Worm (Caenorhabditis elegans) whole organism, young adult: ENCODE results near the gene F01G12.18.
A peak's percentile ranks its signal among the peaks of the same experiment; 100 is the strongest.

ENCODE experiments used
- B0261.1 ChIP-seq: sonication (generic microtip); optimal IDR thresholded peaks from 2 replicates; lab custom pipeline; 2016; ENCODE audit warnings: mild to moderate bottlenecking, missing genetic modification characterization, moderate library complexity, missing compliant biosample characterization
- D2030.7 ChIP-seq: fragments of 200-800 bp; sonication (Bioruptor generic); IDR thresholded peaks from 2 replicates; pipeline ENCODE4 v1.3.6; 2022; ENCODE audit warnings: missing genetic modification reagents, missing genetic modification characterization, missing compliant biosample characterization
- F22D6.2 ChIP-seq: sonication (generic microtip); optimal IDR thresholded peaks from 2 replicates; lab custom pipeline; 2016; ENCODE audit warnings: mild to moderate bottlenecking, missing genetic modification characterization, missing compliant biosample characterization
- F23B12.7 ChIP-seq: sonication (generic microtip); optimal IDR thresholded peaks from 2 replicates; lab custom pipeline; 2017; ENCODE audit warnings: missing genetic modification characterization, mild to moderate bottlenecking, missing compliant biosample characterization, antibody characterized with exemption, moderate library complexity; ENCODE audit not compliant: insufficient read depth
- K11D2.4 ChIP-seq: fragments of 200-800 bp; sonication (Bioruptor generic); IDR thresholded peaks from 2 replicates; pipeline ENCODE4 v1.3.6; 2022; ENCODE audit warnings: missing genetic modification reagents, missing genetic modification characterization, missing compliant biosample characterization
- Y53F4B.3 ChIP-seq: fragments of 200-800 bp; sonication (Bioruptor generic); IDR thresholded peaks from 2 replicates; pipeline ENCODE4 v1.3.6; 2022; ENCODE audit warnings: missing genetic modification reagents, missing genetic modification characterization, missing compliant biosample characterization
- Y53G8AR.9 ChIP-seq: fragments of 200-800 bp; sonication (Bioruptor generic); conservative IDR thresholded peaks from 2 replicates; pipeline ENCODE4 v1.3.6; 2022; ENCODE audit warnings: missing genetic modification reagents, missing genetic modification characterization, missing compliant biosample characterization
- Y67H2A.10 ChIP-seq: fragments of 200-800 bp; sonication (Bioruptor generic); conservative IDR thresholded peaks from 2 replicates; pipeline ENCODE4 v1.3.6; 2022; ENCODE audit warnings: missing genetic modification reagents, missing genetic modification characterization, missing compliant biosample characterization
- Y95B8A.8 ChIP-seq: fragments of 200-800 bp; sonication (Bioruptor generic); IDR thresholded peaks from 2 replicates; pipeline ENCODE4 v1.3.6; 2022; ENCODE audit warnings: missing genetic modification reagents, missing genetic modification characterization, missing compliant biosample characterization
- ZK185.1 ChIP-seq: sonication (generic microtip); optimal IDR thresholded peaks from 2 replicates; lab custom pipeline; 2016; ENCODE audit warnings: mild to moderate bottlenecking, missing genetic modification characterization, missing compliant biosample characterization; ENCODE audit not compliant: poor library complexity, severe bottlenecking
- akir-1 ChIP-seq: fragments of 200-800 bp; sonication (Bioruptor generic); optimal IDR thresholded peaks from 2 replicates; lab custom pipeline; 2018; ENCODE audit warnings: mild to moderate bottlenecking, missing genetic modification characterization, moderate library complexity, missing compliant biosample characterization
- attf-6 ChIP-seq: fragments of 200-800 bp; sonication (Bioruptor generic); IDR thresholded peaks from 2 replicates; pipeline ENCODE4 v1.3.6; 2022; ENCODE audit warnings: missing genetic modification reagents, missing genetic modification characterization, missing compliant biosample characterization
- cebp-2 ChIP-seq: fragments of 200-800 bp; sonication (Bioruptor generic); IDR thresholded peaks from 2 replicates; pipeline ENCODE4 v1.3.6; 2022; ENCODE audit warnings: missing genetic modification characterization, missing compliant biosample characterization
- ceh-58 ChIP-seq: fragments of 200-800 bp; sonication (Bioruptor generic); IDR thresholded peaks from 2 replicates; pipeline ENCODE4 v1.3.6; 2022; ENCODE audit warnings: missing genetic modification characterization, missing compliant biosample characterization
- chd-7 ChIP-seq: sonication (generic microtip); optimal IDR thresholded peaks from 2 replicates; lab custom pipeline; 2016; ENCODE audit warnings: mild to moderate bottlenecking, missing genetic modification characterization, moderate library complexity, missing compliant biosample characterization
- dpl-1 ChIP-seq: fragments of 150-350 bp; optimal IDR thresholded peaks from 2 replicates; lab custom pipeline; 2014; ENCODE audit warnings: missing biosample characterization, missing genetic modification reagents, missing genetic modification characterization
- ekl-4 ChIP-seq: fragments of 200-800 bp; sonication (Bioruptor generic); IDR thresholded peaks from 2 replicates; pipeline ENCODE4 v1.3.6; 2022; ENCODE audit warnings: missing genetic modification reagents, missing genetic modification characterization, missing compliant biosample characterization
- ets-4 ChIP-seq: fragments of 200-800 bp; sonication (Bioruptor generic); optimal IDR thresholded peaks from 2 replicates; lab custom pipeline; 2018; ENCODE audit warnings: mild to moderate bottlenecking, missing genetic modification characterization, missing compliant biosample characterization
- him-1 ChIP-seq: sonication (generic microtip); optimal IDR thresholded peaks from 2 replicates; lab custom pipeline; 2016; ENCODE audit warnings: missing genotype, missing genetic modification reagents, missing genetic modification characterization, missing compliant biosample characterization
- hmg-1.2 ChIP-seq: fragments of 200-800 bp; sonication (Bioruptor generic); IDR thresholded peaks from 2 replicates; pipeline ENCODE4 v1.3.6; 2022; ENCODE audit warnings: missing genetic modification reagents, missing genetic modification characterization, missing compliant biosample characterization
- hmg-20 ChIP-seq: fragments of 200-800 bp; sonication (Bioruptor generic); IDR thresholded peaks from 2 replicates; pipeline ENCODE4 v1.3.6; 2022; ENCODE audit warnings: missing genetic modification reagents, missing genetic modification characterization, missing compliant biosample characterization
- let-526 ChIP-seq: fragments of 200-800 bp; sonication (Bioruptor generic); IDR thresholded peaks from 2 replicates; pipeline ENCODE4 v1.3.6; 2022; ENCODE audit warnings: missing genetic modification reagents, missing genetic modification characterization, missing compliant biosample characterization
- lin-40 ChIP-seq: sonication (generic microtip); optimal IDR thresholded peaks from 2 replicates; lab custom pipeline; 2016; ENCODE audit warnings: missing genetic modification characterization, mild to moderate bottlenecking, missing compliant biosample characterization, missing genotype, missing genetic modification reagents
- lsl-1 ChIP-seq: fragments of 200-800 bp; sonication (Bioruptor generic); optimal IDR thresholded peaks from 2 replicates; lab custom pipeline; 2018; ENCODE audit warnings: mild to moderate bottlenecking, missing genetic modification characterization, moderate library complexity, missing compliant biosample characterization
- lsy-27 ChIP-seq: sonication (generic microtip); optimal IDR thresholded peaks from 2 replicates; lab custom pipeline; 2017; ENCODE audit warnings: missing genetic modification characterization, mild to moderate bottlenecking, missing compliant biosample characterization, antibody characterized with exemption, missing genotype, borderline replicate concordance; ENCODE audit not compliant: insufficient read depth
- madf-10 ChIP-seq: sonication (generic microtip); optimal IDR thresholded peaks from 2 replicates; lab custom pipeline; 2016; ENCODE audit warnings: mild to moderate bottlenecking, missing genetic modification characterization, missing compliant biosample characterization
- madf-3 ChIP-seq: fragments of 200-800 bp; sonication (Bioruptor generic); IDR thresholded peaks from 2 replicates; pipeline ENCODE4 v1.3.6; 2022; ENCODE audit warnings: missing genetic modification reagents, missing genetic modification characterization, missing compliant biosample characterization
- madf-8 ChIP-seq: fragments of 200-800 bp; sonication (Bioruptor generic); conservative IDR thresholded peaks from 2 replicates; pipeline ENCODE4 v1.3.6; 2022; ENCODE audit warnings: missing genetic modification reagents, missing genetic modification characterization, missing compliant biosample characterization
- mcd-1 ChIP-seq: fragments of 200-800 bp; sonication (Bioruptor generic); IDR thresholded peaks from 2 replicates; pipeline ENCODE4 v1.3.6; 2022; ENCODE audit warnings: missing genetic modification reagents, missing genetic modification characterization, missing compliant biosample characterization
- nfya-2 ChIP-seq: fragments of 200-800 bp; sonication (Bioruptor generic); IDR thresholded peaks from 2 replicates; pipeline ENCODE4 v1.3.6; 2022; ENCODE audit warnings: missing genetic modification reagents, missing genetic modification characterization, missing compliant biosample characterization
- nfyb-1 ChIP-seq: fragments of 200-800 bp; sonication (Bioruptor generic); IDR thresholded peaks from 2 replicates; pipeline ENCODE4 v1.3.6; 2022; ENCODE audit warnings: missing genetic modification reagents, missing genetic modification characterization, missing compliant biosample characterization
- nhr-80 ChIP-seq: sonication (generic microtip); optimal IDR thresholded peaks from 2 replicates; lab custom pipeline; 2016; ENCODE audit warnings: missing genetic modification characterization, missing compliant biosample characterization
- rcor-1 ChIP-seq: fragments of 200-800 bp; sonication (Bioruptor generic); IDR thresholded peaks from 2 replicates; pipeline ENCODE4 v1.3.6; 2022; ENCODE audit warnings: missing genetic modification reagents, missing genetic modification characterization, missing compliant biosample characterization
- snpc-1.1 ChIP-seq: sonication (generic microtip); optimal IDR thresholded peaks from 2 replicates; lab custom pipeline; 2017; ENCODE audit warnings: missing genetic modification characterization, mild to moderate bottlenecking, missing compliant biosample characterization, antibody characterized with exemption, moderate library complexity, missing genotype, missing genetic modification reagents; ENCODE audit not compliant: insufficient read depth
- snpc-3.4 ChIP-seq: sonication (generic microtip); optimal IDR thresholded peaks from 2 replicates; lab custom pipeline; 2017; ENCODE audit warnings: missing genetic modification characterization, mild to moderate bottlenecking, missing compliant biosample characterization, antibody characterized with exemption, moderate library complexity, missing genotype, missing genetic modification reagents
- snpc-4 ChIP-seq, 5 experiments: fragments of 150-350 bp in 1 of 5; sonication (generic microtip) in 4 of 5; optimal IDR thresholded peaks; 2 replicates each; lab custom pipeline; 2014 to 2018; ENCODE audit warnings: missing genetic modification characterization in 5 of 5, missing biosample characterization in 3 of 5, antibody characterized with exemption in 2 of 5, mild to moderate bottlenecking in 2 of 5, missing compliant biosample characterization in 2 of 5, missing genotype in 2 of 5, moderate library complexity in 2 of 5, missing genetic modification reagents in 1 of 5
- somi-1 ChIP-seq: fragments of 200-800 bp; sonication (Bioruptor generic); optimal IDR thresholded peaks from 2 replicates; lab custom pipeline; 2018; ENCODE audit warnings: mild to moderate bottlenecking, missing genetic modification characterization, missing compliant biosample characterization
- tlf-1 ChIP-seq: fragments of 200-800 bp; sonication (Bioruptor generic); optimal IDR thresholded peaks from 2 replicates; lab custom pipeline; 2018; ENCODE audit warnings: mild to moderate bottlenecking, missing genetic modification characterization, missing compliant biosample characterization
- ztf-25 ChIP-seq: fragments of 200-800 bp; sonication (Bioruptor generic); IDR thresholded peaks from 2 replicates; pipeline ENCODE4 v1.3.6; 2022; ENCODE audit warnings: missing genetic modification reagents, missing genetic modification characterization, missing compliant biosample characterization
- ztf-26 ChIP-seq: sonication (generic microtip); optimal IDR thresholded peaks from 2 replicates; lab custom pipeline; 2017; ENCODE audit warnings: missing genetic modification characterization, missing compliant biosample characterization
- ztf-3 ChIP-seq: fragments of 200-800 bp; sonication (Bioruptor generic); optimal IDR thresholded peaks from 2 replicates; lab custom pipeline; 2018; ENCODE audit warnings: mild to moderate bottlenecking, missing genetic modification characterization, missing compliant biosample characterization

Gene F01G12.18

DNA sequence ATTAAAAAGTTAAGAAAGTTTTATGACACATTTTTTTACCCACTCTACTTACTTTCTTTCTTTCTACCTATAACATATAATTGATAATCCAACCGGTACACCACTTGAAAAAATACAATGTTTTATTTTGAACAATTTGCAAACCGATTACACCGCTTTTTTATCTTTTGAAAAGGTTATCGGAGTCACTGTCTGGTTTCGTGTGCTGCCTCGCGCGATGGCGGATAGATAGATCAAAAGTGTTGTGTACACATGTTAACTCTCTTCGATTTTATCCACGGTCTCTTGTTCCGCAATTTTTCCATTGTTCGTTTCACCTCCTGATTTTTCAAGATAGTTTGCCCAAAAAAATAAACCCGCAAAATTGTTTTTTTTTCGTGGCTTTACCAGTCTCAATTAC lies 31.8 kb downstream of the F01G12.18 start:
- TF ChIP-seq nfya-2 (GFP tag; lab: Robert Waterston, UW) (no peak), ets-4 (GFP tag; lab: Kevin White, UChicago) (no peak), lsy-27 (tag; lab: Kevin White, UChicago) (no peak), ZK185.1 (tag; lab: Kevin White, UChicago) (no peak), cebp-2 (no peak), mcd-1 (GFP tag; lab: Robert Waterston, UW) (no peak), ztf-3 (GFP tag; lab: Kevin White, UChicago) (no peak), lin-40 (tag; lab: Kevin White, UChicago) (no peak), ekl-4 (GFP tag; lab: Robert Waterston, UW) (no peak), nhr-80 (tag; lab: Kevin White, UChicago) (no peak)

DNA sequence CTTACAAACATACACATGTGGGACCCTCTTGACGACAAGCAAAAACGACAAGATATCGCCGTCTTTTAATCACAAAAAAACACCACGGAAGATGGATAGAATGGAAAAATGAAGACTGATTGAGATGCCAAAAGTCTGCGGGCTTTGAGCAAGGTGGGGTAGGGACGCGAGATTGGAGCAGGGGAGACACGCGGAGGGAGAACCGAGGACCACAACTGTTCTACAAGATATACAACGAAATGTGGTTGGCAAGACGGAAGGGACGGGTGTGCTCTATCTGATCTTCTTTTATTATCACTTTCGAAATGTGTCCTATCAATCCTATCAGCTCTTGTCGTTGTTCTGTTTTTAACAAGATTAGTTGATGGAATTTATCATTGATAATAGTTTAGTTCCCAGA lies 34.6 kb downstream of the F01G12.18 start:
- TF ChIP-seq tlf-1 (no peak), B0261.1 (tag; lab: Kevin White, UChicago) (no peak), ceh-58 (GFP tag; lab: Robert Waterston, UW) (no peak), hmg-20 (GFP tag; lab: Robert Waterston, UW) (no peak), Y67H2A.10 (GFP tag; lab: Robert Waterston, UW) (no peak), mcd-1 (GFP tag; lab: Robert Waterston, UW) (no peak), let-526 (GFP tag; lab: Robert Waterston, UW) (no peak), lsl-1 (GFP tag; lab: Kevin White, UChicago) (no peak), Y53F4B.3 (no peak), ekl-4 (GFP tag; lab: Robert Waterston, UW) (no peak), F22D6.2 (tag; lab: Kevin White, UChicago) (no peak), chd-7 (no peak), ztf-26 (tag; lab: Kevin White, UChicago) (no peak)
- TF ChIP-seq, all 124 proteins: peak for 0

DNA sequence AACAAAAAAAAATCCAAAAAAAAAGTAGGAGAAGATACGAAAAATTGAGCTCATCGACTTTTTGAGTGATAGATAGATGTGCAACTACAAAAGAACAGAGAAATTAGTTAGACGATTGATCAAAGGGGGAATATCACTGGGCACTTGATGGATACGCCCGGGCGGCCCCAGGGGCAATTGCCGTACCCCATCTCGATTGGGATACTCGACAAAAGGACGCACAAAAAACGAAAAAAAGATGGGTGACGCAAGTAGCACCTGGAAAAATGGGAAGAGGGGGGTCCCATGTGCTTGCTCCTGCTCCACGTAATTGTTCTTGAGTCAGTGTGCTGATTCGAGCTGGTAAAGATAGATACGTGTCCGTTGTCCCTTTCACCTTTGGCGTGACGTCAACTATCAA lies 37.3 kb downstream of the F01G12.18 start:
- TF ChIP-seq nfyb-1 (GFP tag; lab: Robert Waterston, UW) = 0 out of 2 replicates have a peak, but pooled peaks have one; percentile 36
- TF ChIP-seq D2030.7 = no peak
- TF ChIP-seq ekl-4 (GFP tag; lab: Robert Waterston, UW) = no peak
- TF ChIP-seq Y95B8A.8 (GFP tag; lab: Robert Waterston, UW) = no peak
- TF ChIP-seq madf-10 (tag; lab: Kevin White, UChicago) = no peak

DNA sequence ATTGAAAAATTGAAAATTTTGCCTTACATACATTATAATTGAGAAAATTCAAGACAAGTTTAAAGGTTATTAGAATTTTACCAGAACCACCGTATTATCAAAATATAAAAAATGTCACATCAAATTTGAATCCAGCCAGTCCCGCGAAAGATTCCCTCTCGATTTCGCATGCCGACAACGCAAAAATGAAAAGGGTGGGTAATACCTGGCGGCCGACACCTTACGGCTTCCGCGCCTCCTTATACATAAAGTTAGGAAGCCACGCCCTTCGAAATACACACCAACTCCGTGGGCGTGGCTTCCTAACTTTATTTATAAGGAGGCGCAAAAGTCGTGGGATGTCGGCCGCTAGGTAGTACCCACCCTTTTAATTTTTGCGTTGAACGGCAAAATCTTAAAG lies 40.7 kb downstream of the F01G12.18 start:
- TF ChIP-seq F23B12.7 (tag; lab: Kevin White, UChicago) = no peak
- no peak for TF ChIP-seq him-1 (tag; lab: Kevin White, UChicago)
- no peak for TF ChIP-seq cebp-2
- no peak for TF ChIP-seq Y53F4B.3
- TF ChIP-seq Y53G8AR.9 = no peak
- TF ChIP-seq hmg-1.2 (GFP tag; lab: Robert Waterston, UW) = peak; percentile 20; the same call in 1 of the 2 replicates
- peak; percentile 78 for TF ChIP-seq snpc-1.1
- TF ChIP-seq K11D2.4 (GFP tag; lab: Robert Waterston, UW) = no peak; the same call in 1 of the 2 replicates
- no peak for TF ChIP-seq somi-1
- peak; percentile 69 for TF ChIP-seq snpc-3.4 (tag; lab: Kevin White, UChicago)
- TF ChIP-seq madf-3 = 0 out of 2 replicates have a peak, but pooled peaks have one; percentile 54
- no peak for TF ChIP-seq ceh-58 (GFP tag; lab: Robert Waterston, UW)
- peak; percentile 16; the same call in 1 of the 2 replicates for TF ChIP-seq rcor-1
- 0 out of 2 replicates have a peak, but pooled peaks have one; percentile 23 for TF ChIP-seq ztf-25 (GFP tag; lab: Robert Waterston, UW)
- TF ChIP-seq dpl-1 = no peak
- peak; percentile 74 for TF ChIP-seq snpc-4 (GFP tag; optimal IDR thresholded peaks at IDR 0.05; lab: Kevin White, UChicago)
- peak; percentile 40 to 94 (median 70) for TF ChIP-seq snpc-4 (tag; optimal IDR thresholded peaks at IDR 0.05; lab: Kevin White, UChicago)
- peak; percentile 15; the same call in 1 of the 2 replicates for TF ChIP-seq mcd-1 (GFP tag; lab: Robert Waterston, UW)
- TF ChIP-seq attf-6 (GFP tag; lab: Robert Waterston, UW) = 0 out of 2 replicates have a peak, but pooled peaks have one; percentile 43
- TF ChIP-seq akir-1 (GFP tag; lab: Kevin White, UChicago) = no peak
- TF ChIP-seq madf-8 (GFP tag; lab: Robert Waterston, UW) = no peak; the same call in 1 of the 2 replicates
- no peak for TF ChIP-seq Y67H2A.10 (GFP tag; lab: Robert Waterston, UW)
